Fruit fly (Drosophila melanogaster) whole organism, embryonic: Measurements from ENCODE around the gene CG11294.

Source experiments
- Atf6 ChIP-seq: fragments of 200-800 bp; sonication (Bioruptor generic); IDR thresholded peaks from 2 replicates; pipeline ENCODE4 v1.3.6; 2022; ENCODE audit warnings: missing biosample characterization, missing genetic modification characterization
- CG10462 ChIP-seq: fragments of 200-800 bp; sonication (Bioruptor generic); optimal IDR thresholded peaks from 2 replicates; lab custom pipeline; 2016; ENCODE audit warnings: missing biosample characterization, missing genetic modification characterization
- CG12155 ChIP-seq: fragments of 200-800 bp; sonication (Bioruptor generic); optimal IDR thresholded peaks from 3 replicates; lab custom pipeline; 2016; ENCODE audit warnings: missing biosample characterization, missing genetic modification characterization
- CG12391 ChIP-seq: fragments of 200-800 bp; sonication (Bioruptor generic); optimal IDR thresholded peaks from 3 replicates; lab custom pipeline; 2018; ENCODE audit warnings: missing biosample characterization, mild to moderate bottlenecking, missing genetic modification characterization, moderate library complexity
- CG13287 ChIP-seq: fragments of 200-800 bp; sonication (Bioruptor generic); IDR thresholded peaks from 2 replicates; pipeline ENCODE4 v1.3.6; 2022; ENCODE audit warnings: missing biosample characterization, missing genetic modification characterization; ENCODE audit not compliant: partially characterized antibody
- CG13894 ChIP-seq: fragments of 200-800 bp; sonication (Bioruptor generic); optimal IDR thresholded peaks from 3 replicates; lab custom pipeline; 2018; ENCODE audit warnings: missing biosample characterization, mild to moderate bottlenecking, missing genetic modification characterization, moderate library complexity
- CG14050 ChIP-seq: fragments of 200-800 bp; sonication (Bioruptor generic); IDR thresholded peaks from 3 replicates; pipeline ENCODE4 v1.3.6; 2022; ENCODE audit warnings: missing biosample characterization, missing genetic modification characterization
- CG15011 ChIP-seq: fragments of 200-800 bp; sonication (Bioruptor generic); optimal IDR thresholded peaks from 3 replicates; lab custom pipeline; 2018; ENCODE audit warnings: missing biosample characterization, mild to moderate bottlenecking, missing genetic modification characterization
- CG16815 ChIP-seq: fragments of 200-800 bp; sonication (Bioruptor generic); optimal IDR thresholded peaks from 3 replicates; lab custom pipeline; 2017; ENCODE audit warnings: missing biosample characterization, mild to moderate bottlenecking, missing genetic modification characterization
- CG18476 ChIP-seq: fragments of 200-800 bp; sonication (Bioruptor generic); optimal IDR thresholded peaks from 2 replicates; lab custom pipeline; 2016; ENCODE audit warnings: missing biosample characterization, mild to moderate bottlenecking, missing genetic modification characterization
- CG2199 ChIP-seq: fragments of 200-800 bp; sonication (Bioruptor generic); IDR thresholded peaks from 3 replicates; pipeline ENCODE4 v1.3.6; 2022; ENCODE audit warnings: missing biosample characterization, missing genetic modification characterization
- CG30431 ChIP-seq: fragments of 200-800 bp; sonication (Bioruptor generic); optimal IDR thresholded peaks from 2 replicates; lab custom pipeline; 2017; ENCODE audit warnings: missing biosample characterization, missing genetic modification characterization
- CG31388 ChIP-seq: fragments of 200-800 bp; sonication (Bioruptor generic); optimal IDR thresholded peaks from 2 replicates; lab custom pipeline; 2016; ENCODE audit warnings: missing biosample characterization, missing genetic modification characterization
- CG3726 ChIP-seq: fragments of 200-800 bp; sonication (Bioruptor generic); IDR thresholded peaks from 3 replicates; pipeline ENCODE4, ENCODE4 v1.3.6; 2022; ENCODE audit warnings: missing biosample characterization, missing genetic modification characterization
- CG6765 ChIP-seq: fragments of 200-800 bp; sonication (Bioruptor generic); optimal IDR thresholded peaks from 3 replicates; lab custom pipeline; 2017; ENCODE audit warnings: missing biosample characterization, mild to moderate bottlenecking, missing genetic modification characterization
- CG7786 ChIP-seq: fragments of 200-800 bp; sonication (Bioruptor generic); optimal IDR thresholded peaks from 2 replicates; lab custom pipeline; 2016; ENCODE audit warnings: missing biosample characterization, missing genetic modification characterization
- CG9609 ChIP-seq: fragments of 200-800 bp; sonication (Bioruptor generic); optimal IDR thresholded peaks from 3 replicates; lab custom pipeline; 2016; ENCODE audit warnings: missing biosample characterization, missing genetic modification characterization
- Camta ChIP-seq: fragments of 200-800 bp; sonication (Bioruptor generic); optimal IDR thresholded peaks from 2 replicates; lab custom pipeline; 2016; ENCODE audit warnings: missing biosample characterization, missing genetic modification characterization
- D19B ChIP-seq: fragments of 200-800 bp; sonication (Bioruptor generic); optimal IDR thresholded peaks from 2 replicates; lab custom pipeline; 2017; ENCODE audit warnings: missing biosample characterization, mild to moderate bottlenecking, missing genetic modification characterization
- Deaf1 ChIP-seq: fragments of 200-800 bp; optimal IDR thresholded peaks from 3 replicates; lab custom pipeline; 2019; ENCODE audit warnings: missing biosample characterization, mild to moderate bottlenecking, missing genetic modification characterization, moderate library complexity
- Dref ChIP-seq: fragments of 200-800 bp; sonication (Bioruptor generic); IDR thresholded peaks from 2 replicates; pipeline ENCODE4 v1.3.6; 2022; ENCODE audit warnings: missing biosample characterization, missing genetic modification characterization
- HLHmδ ChIP-seq: fragments of 200-800 bp; sonication (Bioruptor generic); optimal IDR thresholded peaks from 2 replicates; lab custom pipeline; 2018; ENCODE audit warnings: missing biosample characterization, mild to moderate bottlenecking, missing genetic modification characterization, moderate library complexity
- Hey ChIP-seq: fragments of 200-800 bp; sonication (Bioruptor generic); optimal IDR thresholded peaks from 3 replicates; lab custom pipeline; 2018; ENCODE audit warnings: missing biosample characterization, mild to moderate bottlenecking, missing genetic modification characterization
- HmgD ChIP-seq: fragments of 200-800 bp; sonication (Bioruptor generic); optimal IDR thresholded peaks from 3 replicates; lab custom pipeline; 2016; ENCODE audit warnings: missing biosample characterization, missing genetic modification characterization
- NFAT ChIP-seq: fragments of 200-800 bp; sonication (Bioruptor generic); IDR thresholded peaks from 2 replicates; pipeline ENCODE4 v1.3.6; 2022; ENCODE audit warnings: missing biosample characterization, missing genetic modification characterization
- Poxn ChIP-seq: fragments of 200-800 bp; sonication (Bioruptor generic); IDR thresholded peaks from 2 replicates; pipeline ENCODE4 v1.3.6; 2022; ENCODE audit warnings: missing biosample characterization, missing genetic modification characterization
- Side ChIP-seq: fragments of 200-800 bp; sonication (Bioruptor generic); optimal IDR thresholded peaks from 2 replicates; lab custom pipeline; 2016; ENCODE audit warnings: missing biosample characterization, missing genetic modification characterization
- Sox100B ChIP-seq: fragments of 200-800 bp; sonication (Bioruptor generic); optimal IDR thresholded peaks from 3 replicates; lab custom pipeline; 2018; ENCODE audit warnings: missing biosample characterization, mild to moderate bottlenecking, missing genetic modification characterization
- Spps ChIP-seq: fragments of 200-800 bp; sonication (Bioruptor generic); optimal IDR thresholded peaks from 2 replicates; lab custom pipeline; 2018; ENCODE audit warnings: missing biosample characterization, mild to moderate bottlenecking, missing genetic modification characterization
- amos ChIP-seq: fragments of 200-800 bp; sonication (Bioruptor generic); IDR thresholded peaks from 2 replicates; pipeline ENCODE4 v1.3.6; 2022; ENCODE audit warnings: missing biosample characterization, missing genetic modification characterization; ENCODE audit not compliant: partially characterized antibody
- bbx ChIP-seq: fragments of 200-800 bp; sonication (Bioruptor generic); IDR thresholded peaks from 2 replicates; pipeline ENCODE4 v1.3.6; 2022; ENCODE audit warnings: missing biosample characterization, missing genetic modification characterization; ENCODE audit not compliant: partially characterized antibody
- bcd ChIP-seq: fragments of 200-800 bp; sonication (Bioruptor generic); optimal IDR thresholded peaks from 2 replicates; lab custom pipeline; 2017; ENCODE audit warnings: missing biosample characterization, mild to moderate bottlenecking, missing genetic modification characterization
- br ChIP-seq: fragments of >200 bp; optimal IDR thresholded peaks from 2 replicates; lab custom pipeline; 2017
- caup ChIP-seq: fragments of 200-800 bp; sonication (Bioruptor generic); optimal IDR thresholded peaks from 3 replicates; lab custom pipeline; 2017; ENCODE audit warnings: missing biosample characterization, mild to moderate bottlenecking, missing genetic modification characterization, moderate library complexity; ENCODE audit not compliant: severe bottlenecking
- emc ChIP-seq: fragments of 200-800 bp; sonication (Bioruptor generic); optimal IDR thresholded peaks from 2 replicates; lab custom pipeline; 2016; ENCODE audit warnings: missing biosample characterization, missing genetic modification characterization
- fd64A ChIP-seq: fragments of 200-800 bp; sonication (Bioruptor generic); optimal IDR thresholded peaks from 3 replicates; lab custom pipeline; 2018; ENCODE audit warnings: missing biosample characterization, mild to moderate bottlenecking, missing genetic modification characterization
- gfzf ChIP-seq: fragments of 200-800 bp; sonication (Bioruptor generic); optimal IDR thresholded peaks from 2 replicates; lab custom pipeline; 2016; ENCODE audit warnings: missing biosample characterization, mild to moderate bottlenecking, missing genetic modification characterization, moderate library complexity
- jing ChIP-seq: fragments of 200-800 bp; sonication (Bioruptor generic); optimal IDR thresholded peaks from 2 replicates; lab custom pipeline; 2018; ENCODE audit warnings: missing biosample characterization, mild to moderate bottlenecking, missing genetic modification characterization
- kay ChIP-seq: fragments of 200-800 bp; sonication (Bioruptor generic); optimal IDR thresholded peaks from 2 replicates; lab custom pipeline; 2016; ENCODE audit warnings: missing biosample characterization, missing genetic modification characterization
- ken ChIP-seq: fragments of 200-800 bp; sonication (Bioruptor generic); IDR thresholded peaks from 3 replicates; pipeline ENCODE4 v1.3.6; 2022; ENCODE audit warnings: missing biosample characterization, missing genetic modification characterization
- onecut ChIP-seq: fragments of 200-800 bp; sonication (Bioruptor generic); IDR thresholded peaks from 2 replicates; pipeline ENCODE4 v1.3.6; 2022; ENCODE audit warnings: missing biosample characterization, missing genetic modification characterization
- pb ChIP-seq: fragments of 200-800 bp; sonication (Bioruptor generic); optimal IDR thresholded peaks from 3 replicates; lab custom pipeline; 2016; ENCODE audit warnings: missing biosample characterization, missing genetic modification characterization
- pho ChIP-seq: fragments of 200-800 bp; sonication (Bioruptor generic); optimal IDR thresholded peaks from 2 replicates; lab custom pipeline; 2016; ENCODE audit warnings: missing biosample characterization, missing genetic modification characterization
- pros ChIP-seq: fragments of 200-800 bp; sonication (Bioruptor generic); optimal IDR thresholded peaks from 3 replicates; lab custom pipeline; 2019; ENCODE audit warnings: missing biosample characterization, mild to moderate bottlenecking, missing genetic modification characterization, moderate library complexity
- seq ChIP-seq: fragments of 200-800 bp; sonication (Bioruptor generic); IDR thresholded peaks from 2 replicates; pipeline ENCODE4 v1.3.6; 2022; ENCODE audit warnings: missing biosample characterization, missing genetic modification characterization
- tio ChIP-seq: fragments of 200-800 bp; sonication (Bioruptor generic); optimal IDR thresholded peaks from 2 replicates; lab custom pipeline; 2017; ENCODE audit warnings: missing biosample characterization, missing genetic modification characterization, inconsistent platforms
- ttk ChIP-seq: fragments of 200-800 bp; sonication (Bioruptor generic); IDR thresholded peaks from 2 replicates; pipeline ENCODE4 v2.1.2; 2022; ENCODE audit warnings: missing biosample characterization, missing genetic modification characterization
- tup ChIP-seq: fragments of 200-800 bp; sonication (Bioruptor generic); optimal IDR thresholded peaks from 2 replicates; lab custom pipeline; 2016; ENCODE audit warnings: missing biosample characterization, mild to moderate bottlenecking, missing genetic modification characterization, moderate library complexity

CG11294 gene

dm6 chrX:8714064-8715046, 20.9 kb upstream of the CG11294 start, which contains the start of the genes CG2004 and CG1785 (continued):
- TF ChIP-seq CG10462 (GFP tag; lab: Kevin White, UChicago) (peak; percentile 86), Deaf1 (peak; percentile 58), CG13894 (peak; percentile 89), Dref (GFP tag; lab: Robert Waterston, UW) (peak; percentile 44), ttk (peak; percentile 92), NFAT (peak; percentile 88), CG16815 (GFP tag; lab: Kevin White, UChicago) (peak; percentile 90), Sox100B (GFP tag; lab: Kevin White, UChicago) (peak; percentile 82), Atf6 (GFP tag; lab: Robert Waterston, UW) (peak; percentile 87; the same call in 1 of the 2 replicates), Hey (tag; lab: Kevin White, UChicago) (peak; percentile 79), CG2199 (GFP tag; lab: Robert Waterston, UW) (peak; percentile 91), CG14050 (peak; percentile 87), CG3726 (GFP tag; lab: Robert Waterston, UW) (peak; percentile 90), br (lab: Kevin White, UChicago) (no peak), onecut (GFP tag; lab: Robert Waterston, UW) (peak; percentile 76), D19B (GFP tag; lab: Kevin White, UChicago) (peak; percentile 68), tup (GFP tag; lab: Kevin White, UChicago) (peak; percentile 90), CG15011 (GFP tag; lab: Kevin White, UChicago) (peak; percentile 77), jing (peak; percentile 70), kay (GFP tag; lab: Kevin White, UChicago) (peak; percentile 84), CG9609 (peak; percentile 67), fd64A (GFP tag; lab: Kevin White, UChicago) (peak; percentile 40), emc (GFP tag; lab: Kevin White, UChicago) (peak; percentile 58), pho (peak; percentile 88), CG18476 (GFP tag; lab: Kevin White, UChicago) (peak; percentile 93), Spps (tag; lab: Kevin White, UChicago) (peak; percentile 71), bcd (peak; percentile 83), CG12155 (GFP tag; lab: Kevin White, UChicago) (peak; percentile 90), CG30431 (GFP tag; lab: Kevin White, UChicago) (peak; percentile 88), amos (GFP tag; lab: Robert Waterston, UW) (peak; percentile 63), CG6765 (GFP tag; lab: Kevin White, UChicago) (peak; percentile 74), CG13287 (GFP tag; lab: Robert Waterston, UW) (peak; percentile 84), CG7786 (GFP tag; lab: Kevin White, UChicago) (peak; percentile 86), CG12391 (tag; lab: Kevin White, UChicago) (peak; percentile 94), bbx (GFP tag; lab: Robert Waterston, UW) (peak; percentile 56; the same call in 1 of the 2 replicates), pros (GFP tag; lab: Kevin White, UChicago) (no peak), tio (GFP tag; lab: Kevin White, UChicago) (no peak), Poxn (peak; percentile 74), HLHmδ (GFP tag; lab: Kevin White, UChicago) (no peak), seq (GFP tag; lab: Robert Waterston, UW) (peak; percentile 85), HmgD (peak; percentile 68), CG31388 (peak; percentile 57), caup (GFP tag; lab: Kevin White, UChicago) (peak; percentile 89), pb (GFP tag; lab: Kevin White, UChicago) (no peak), Camta (GFP tag; lab: Kevin White, UChicago) (peak; percentile 71), ken (peak; percentile 95), gfzf (GFP tag; lab: Kevin White, UChicago) (peak; percentile 19), Side (GFP tag; lab: Kevin White, UChicago) (peak; percentile 85)
